Worm (Caenorhabditis elegans): ENCODE measurements around the gene nrfl-1.

The nrfl-1 gene

DNA sequence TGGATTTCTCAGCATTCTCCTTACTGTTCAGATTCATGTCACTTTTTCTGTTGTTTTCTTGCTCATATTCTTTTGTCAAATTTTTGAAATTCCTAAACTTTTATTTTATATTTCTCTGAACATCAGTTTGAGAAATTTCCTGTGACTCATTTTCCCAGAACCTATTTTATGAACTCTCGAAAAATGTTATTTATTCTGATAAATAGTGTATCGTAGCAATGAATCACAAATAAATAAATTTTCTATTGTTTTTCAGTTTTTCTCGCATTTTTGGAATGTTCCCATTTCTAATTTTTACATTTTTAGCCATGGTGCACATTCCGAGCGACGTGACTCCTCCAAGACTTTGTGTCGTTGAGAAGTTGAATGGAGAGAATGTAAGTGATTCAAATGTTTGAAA, at the start of gene nrfl-1:
nrfl-1 (plus strand) TSS at position 301 of the 400 bp plus-strand sequence.
- TF ChIP-seq him-1 (tag; optimal IDR thresholded peaks at IDR 0.05) (no peak), dao-5 (tag; optimal IDR thresholded peaks at IDR 0.05) (no peak), W03F9.2 (tag; optimal IDR thresholded peaks at IDR 0.05) (no peak)

ce11 chrIV:9069703-9070102, 49.2 kb upstream of the nrfl-1 start, which contains the start of gene nhr-11:
Gene nhr-11, plus strand, starts transcription at chrIV:9070003.
- TF ChIP-seq W03F9.2 (tag; optimal IDR thresholded peaks at IDR 0.05): no peak
- no peak for TF ChIP-seq him-1 (tag; optimal IDR thresholded peaks at IDR 0.05)
- no peak for TF ChIP-seq dao-5 (tag; optimal IDR thresholded peaks at IDR 0.05)

DNA sequence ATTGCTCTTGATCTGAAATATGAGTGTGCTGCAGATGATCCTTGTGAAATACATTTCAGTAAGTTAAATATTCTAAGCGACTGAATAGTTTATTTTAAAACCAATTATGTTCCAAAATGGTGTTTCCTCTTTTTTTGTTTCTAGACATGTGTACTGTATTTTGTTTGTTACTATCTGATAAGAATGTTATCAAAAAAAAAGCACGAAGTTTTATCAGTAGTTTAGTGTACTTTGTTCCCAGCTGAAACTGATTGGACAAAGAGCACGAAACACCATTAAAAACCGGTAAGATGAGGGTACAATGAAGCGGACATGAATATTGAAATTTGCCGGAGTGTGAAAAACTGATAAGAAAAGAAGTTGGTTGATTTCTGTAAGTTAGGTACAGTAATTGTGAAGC, 48.7 kb upstream of the nrfl-1 start:
- TF ChIP-seq him-1 (tag; optimal IDR thresholded peaks at IDR 0.05): no peak
- TF ChIP-seq W03F9.2 (tag; optimal IDR thresholded peaks at IDR 0.05): no peak
- TF ChIP-seq dao-5 (tag; optimal IDR thresholded peaks at IDR 0.05): no peak

DNA sequence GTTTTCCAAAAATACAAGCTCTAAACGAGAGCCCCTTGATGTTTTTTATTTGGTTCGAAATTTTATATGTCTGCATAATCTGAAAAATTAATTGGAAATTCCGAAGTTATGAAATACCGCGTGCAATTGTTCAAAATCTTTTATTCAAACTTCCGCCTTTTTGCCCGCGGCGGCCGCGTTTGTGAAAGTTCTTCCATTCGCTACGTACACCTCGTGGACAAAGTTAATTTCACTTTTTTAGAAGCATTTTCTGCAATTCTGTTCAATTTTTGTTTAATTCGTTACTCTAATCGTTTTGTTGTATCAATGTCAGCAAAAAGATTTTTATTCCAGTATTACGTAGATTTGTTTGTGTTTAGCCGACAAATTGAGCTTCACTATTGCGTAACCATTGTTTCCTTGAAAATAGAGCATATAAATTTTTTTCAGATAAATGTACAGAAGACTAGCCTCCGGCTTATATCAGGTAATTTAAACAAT, 44.6 kb upstream of the nrfl-1 start, which contains the start of gene mppb-1:
mppb-1 (plus strand) TSS at position 430 of the 480 bp plus-strand sequence.
- TF ChIP-seq W03F9.2 (tag; optimal IDR thresholded peaks at IDR 0.05) (peak; percentile 72), dao-5 (tag; optimal IDR thresholded peaks at IDR 0.05) (no peak), him-1 (tag; optimal IDR thresholded peaks at IDR 0.05) (peak; percentile 66)

DNA sequence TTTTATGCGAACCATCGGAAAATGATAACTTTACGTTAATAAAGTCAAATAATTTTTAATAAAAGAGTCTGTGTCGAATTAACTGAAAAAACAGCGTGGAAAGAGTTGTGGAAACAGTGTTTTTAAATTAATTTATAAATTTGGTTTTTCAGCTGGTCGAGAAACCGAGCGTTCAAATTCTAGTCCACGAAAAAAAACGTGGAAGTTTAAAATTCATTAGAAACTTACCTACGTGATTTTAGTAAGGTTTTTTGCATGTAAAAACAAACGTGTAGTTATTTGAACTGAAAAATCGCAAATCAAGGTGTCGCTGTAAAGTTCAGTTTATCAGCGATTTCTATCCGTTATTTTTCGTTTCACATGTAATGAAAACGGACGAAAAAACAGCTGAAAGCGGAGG, 40.4 kb upstream of the nrfl-1 start, which contains the start of gene mans-4:
mans-4 (minus strand) TSS at position 101 of the 400 bp plus-strand sequence.
- TF ChIP-seq W03F9.2 (tag; optimal IDR thresholded peaks at IDR 0.05) (no peak), dao-5 (tag; optimal IDR thresholded peaks at IDR 0.05) (no peak), him-1 (tag; optimal IDR thresholded peaks at IDR 0.05) (no peak)

ce11 chrIV:9079330-9079729, 39.6 kb upstream of the nrfl-1 start:
- no peak for TF ChIP-seq W03F9.2 (tag; optimal IDR thresholded peaks at IDR 0.05)
- no peak for TF ChIP-seq dao-5 (tag; optimal IDR thresholded peaks at IDR 0.05)
- no peak for TF ChIP-seq him-1 (tag; optimal IDR thresholded peaks at IDR 0.05)

DNA sequence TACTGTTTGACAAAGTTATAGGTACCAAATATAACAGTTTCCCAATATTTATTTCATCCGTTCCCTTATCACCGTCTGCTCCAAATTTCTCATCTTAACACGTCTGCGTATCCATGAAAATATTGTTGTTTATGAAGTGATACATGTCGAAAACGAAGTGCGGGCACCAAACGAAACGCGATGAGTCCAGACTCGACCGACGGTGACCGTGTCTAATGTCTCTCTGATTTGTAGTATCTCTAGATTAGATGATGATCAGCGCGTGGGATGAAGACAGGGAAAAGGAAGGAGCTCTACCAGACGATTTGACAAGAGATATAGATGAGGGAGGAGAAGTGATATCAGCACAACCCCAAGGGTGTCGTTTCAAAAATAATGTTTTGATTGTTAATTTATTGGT, 38.7 kb upstream of the nrfl-1 start:
- TF ChIP-seq W03F9.2 (tag; optimal IDR thresholded peaks at IDR 0.05) (no peak), him-1 (tag; optimal IDR thresholded peaks at IDR 0.05) (no peak), dao-5 (tag; optimal IDR thresholded peaks at IDR 0.05) (no peak)

DNA sequence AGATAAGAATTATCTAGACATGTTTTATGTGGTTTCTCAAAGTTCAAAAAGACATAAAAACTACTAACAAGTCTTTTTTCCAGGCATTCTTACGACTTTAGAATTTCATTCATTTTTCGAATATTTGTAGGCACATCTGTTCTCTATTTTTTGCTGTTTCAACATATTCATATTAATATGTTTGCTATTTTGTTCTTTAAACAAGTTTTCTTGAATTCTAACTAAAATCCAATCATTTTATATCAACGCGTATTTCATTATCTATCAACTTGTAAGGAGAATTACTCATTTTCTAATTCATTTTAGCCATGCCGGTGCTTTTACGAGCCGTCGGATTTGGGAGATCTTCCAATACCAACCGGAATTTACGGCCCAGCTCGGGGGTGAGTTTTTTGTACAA, 36.8 kb upstream of the nrfl-1 start, which contains the start of gene twk-8:
twk-8 (plus strand) TSS at position 301 of the 400 bp plus-strand sequence.
- TF ChIP-seq W03F9.2 (tag; optimal IDR thresholded peaks at IDR 0.05) (no peak), dao-5 (tag; optimal IDR thresholded peaks at IDR 0.05) (no peak), him-1 (tag; optimal IDR thresholded peaks at IDR 0.05) (no peak)

DNA sequence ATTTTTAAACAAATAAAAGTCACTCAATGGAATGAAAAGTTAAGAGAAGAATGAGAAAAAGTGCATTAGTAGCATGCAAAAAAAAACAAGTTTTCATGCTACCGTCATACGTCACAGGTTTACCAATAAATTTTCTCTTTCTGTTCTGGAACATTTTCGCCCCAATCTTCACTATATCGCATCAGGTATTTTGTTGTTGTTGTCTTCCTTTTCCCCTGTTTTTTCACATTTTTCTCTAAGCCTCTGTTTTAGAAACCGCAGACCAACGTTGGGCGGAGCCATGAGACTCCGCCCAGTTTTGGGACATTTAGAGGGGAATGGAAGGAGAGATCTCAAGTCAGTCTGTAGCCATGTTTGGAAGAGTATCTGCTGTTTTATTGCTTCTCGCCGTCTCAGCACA, 30.6 kb upstream of the nrfl-1 start, which contains the start of gene msa-1:
msa-1 (plus strand) TSS at position 301 of the 400 bp plus-strand sequence.
- no peak for TF ChIP-seq W03F9.2 (tag; optimal IDR thresholded peaks at IDR 0.05)
- no peak for TF ChIP-seq dao-5 (tag; optimal IDR thresholded peaks at IDR 0.05)

DNA sequence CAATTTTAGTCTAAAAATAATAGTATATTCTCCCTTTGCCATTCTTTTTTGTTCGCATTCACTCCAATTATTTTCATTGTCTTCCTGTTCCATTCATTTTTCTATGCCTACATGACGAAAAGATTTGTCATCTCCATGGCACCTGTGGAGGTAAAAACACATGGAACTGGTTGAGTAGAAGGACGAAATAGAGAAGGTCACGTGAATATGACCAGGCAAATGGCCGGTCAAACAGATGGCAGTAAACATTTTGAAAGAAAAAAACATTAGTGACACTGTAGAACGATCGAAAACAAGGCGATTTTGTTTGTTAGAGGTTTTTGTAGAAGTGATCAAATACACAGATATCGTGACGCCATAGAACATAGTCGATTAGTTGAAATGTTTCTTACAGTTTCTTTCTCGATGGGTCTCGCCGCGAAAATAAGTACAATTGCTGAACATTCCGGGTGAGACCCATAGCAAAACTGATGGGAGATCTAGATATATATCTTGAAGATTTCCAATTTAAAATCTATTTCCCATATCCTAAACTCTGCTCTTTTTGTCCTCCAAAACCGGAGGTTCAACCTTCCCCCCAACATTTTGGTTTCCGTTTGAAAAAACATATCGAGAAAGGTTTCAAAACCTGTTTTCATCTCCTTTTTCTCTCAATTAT, 28.2 kb upstream of the nrfl-1 start:
- TF ChIP-seq W03F9.2 (tag; optimal IDR thresholded peaks at IDR 0.05): no peak
- TF ChIP-seq him-1 (tag; optimal IDR thresholded peaks at IDR 0.05): no peak
- TF ChIP-seq dao-5 (tag; optimal IDR thresholded peaks at IDR 0.05): no peak

ce11 chrIV:9092011-9092410, 26.9 kb upstream of the nrfl-1 start:
- TF ChIP-seq him-1 (tag; optimal IDR thresholded peaks at IDR 0.05) (peak; percentile 17), W03F9.2 (tag; optimal IDR thresholded peaks at IDR 0.05) (no peak), dao-5 (tag; optimal IDR thresholded peaks at IDR 0.05) (no peak)

ce11 chrIV:9093932-9094331, 25.0 kb upstream of the nrfl-1 start, which contains the start of gene lpl-1:
Gene lpl-1, minus strand, starts transcription at chrIV:9094032.
- TF ChIP-seq W03F9.2 (tag; optimal IDR thresholded peaks at IDR 0.05) (no peak), him-1 (tag; optimal IDR thresholded peaks at IDR 0.05) (no peak), dao-5 (tag; optimal IDR thresholded peaks at IDR 0.05) (no peak)

DNA sequence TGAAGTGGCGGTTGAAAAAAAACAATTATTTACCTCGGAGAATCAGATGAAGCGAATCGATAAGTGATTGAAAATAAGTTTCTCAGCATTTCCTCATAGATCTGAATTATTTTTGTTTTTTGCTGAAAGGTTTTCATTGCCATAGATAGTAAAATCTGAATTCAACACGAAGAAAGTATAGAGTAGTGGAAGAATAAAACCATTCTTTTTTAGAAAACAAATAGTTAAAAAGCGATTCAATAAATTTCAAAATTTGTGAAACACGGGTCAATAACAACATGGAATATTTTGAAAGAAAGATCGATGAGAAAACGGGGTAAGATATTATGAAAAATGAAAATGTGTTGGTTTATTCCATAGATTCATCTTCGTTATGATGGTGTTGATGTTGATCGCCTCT, 24.5 kb upstream of the nrfl-1 start, which contains the start of gene mrpl-42:
mrpl-42 (minus strand) TSS at position 101 of the 400 bp plus-strand sequence.
- TF ChIP-seq him-1 (tag; optimal IDR thresholded peaks at IDR 0.05) (no peak), W03F9.2 (tag; optimal IDR thresholded peaks at IDR 0.05) (no peak), dao-5 (tag; optimal IDR thresholded peaks at IDR 0.05) (no peak)

DNA sequence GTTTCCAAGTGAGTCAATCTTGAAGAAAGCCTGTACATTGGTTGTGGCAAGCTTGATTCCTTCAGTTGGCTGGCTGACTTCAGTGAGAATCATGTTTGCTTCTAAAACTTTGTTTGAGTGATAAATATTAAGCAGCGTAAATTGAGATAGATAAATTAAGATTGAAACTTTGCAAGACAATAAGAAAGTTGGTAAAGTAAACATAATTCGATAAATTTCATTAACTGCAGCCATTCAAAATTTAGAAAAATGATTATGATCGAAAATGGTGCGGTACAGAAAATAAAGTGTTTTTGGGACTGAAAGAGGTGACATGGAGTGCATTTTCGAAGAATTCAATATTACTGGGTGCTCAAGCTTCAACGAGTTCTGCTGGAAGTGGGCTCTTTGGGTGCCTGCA, 23.3 kb upstream of the nrfl-1 start, which contains the start of gene icln-1:
icln-1 (minus strand) TSS at position 101 of the 400 bp plus-strand sequence.
- TF ChIP-seq him-1 (tag; optimal IDR thresholded peaks at IDR 0.05): no peak

Measured in whole organism, L4/young adult.